Worm (Caenorhabditis elegans): Measurements from ENCODE around the gene fipr-29.

- TF ChIP-seq tbx-2 (tag; optimal IDR thresholded peaks at IDR 0.05) (no peak), ztf-4 (tag; optimal IDR thresholded peaks at IDR 0.05) (no peak), nhr-28 (tag; optimal IDR thresholded peaks at IDR 0.05) (no peak), mdl-1 (tag; optimal IDR thresholded peaks at IDR 0.05) (no peak), ceh-63 (GFP tag; optimal IDR thresholded peaks at IDR 0.05) (no peak), fkh-10 (GFP tag; optimal IDR thresholded peaks at IDR 0.05) (no peak)
Observed at ce11 chrIII:3060262-3060661, at the start of gene fipr-29.
